Worm (Caenorhabditis elegans) whole organism, early embryonic: ENCODE results near the gene phlp-2.

Experiments
- F13C5.2 ChIP-seq: sonication (generic microtip); optimal IDR thresholded peaks from 2 replicates; lab custom pipeline; 2017; ENCODE audit warnings: mild to moderate bottlenecking, missing genetic modification characterization, inconsistent platforms, missing compliant biosample characterization
- ama-1 ChIP-seq: fragments of 150-350 bp; optimal IDR thresholded peaks from 2 replicates; lab custom pipeline; 2014
- ceh-36 ChIP-seq: sonication (generic microtip); optimal IDR thresholded peaks from 2 replicates; lab custom pipeline; 2016; ENCODE audit warnings: missing genetic modification characterization, inconsistent platforms, missing compliant biosample characterization
- ets-7 ChIP-seq: sonication (generic microtip); optimal IDR thresholded peaks from 2 replicates; lab custom pipeline; 2016; ENCODE audit warnings: missing genotype, missing genetic modification characterization, missing compliant biosample characterization
- flt-1 ChIP-seq: fragments of 200-800 bp; sonication (Bioruptor generic); IDR thresholded peaks from 2 replicates; pipeline ENCODE4 v1.3.6; 2022; ENCODE audit warnings: missing genetic modification characterization, missing compliant biosample characterization
- hmbx-1 ChIP-seq: sonication (generic microtip); optimal IDR thresholded peaks from 2 replicates; lab custom pipeline; 2016; ENCODE audit warnings: mild to moderate bottlenecking, missing genetic modification characterization, missing compliant biosample characterization
- hmg-4 ChIP-seq: fragments of 200-800 bp; sonication (Bioruptor generic); optimal IDR thresholded peaks from 2 replicates; lab custom pipeline; 2018; ENCODE audit warnings: mild to moderate bottlenecking, missing genetic modification characterization, missing compliant biosample characterization
- hnd-1 ChIP-seq: sonication (generic microtip); optimal IDR thresholded peaks from 2 replicates; lab custom pipeline; 2016; ENCODE audit warnings: missing genetic modification characterization, missing compliant biosample characterization
- pes-1 ChIP-seq: fragments of 200-800 bp; sonication (Bioruptor generic); IDR thresholded peaks from 2 replicates; pipeline ENCODE4 v1.3.6; 2022; ENCODE audit warnings: missing genetic modification reagents, missing genetic modification characterization, missing compliant biosample characterization
- sea-1 ChIP-seq: fragments of 200-800 bp; sonication (Bioruptor generic); conservative IDR thresholded peaks from 2 replicates; pipeline ENCODE4 v1.3.6; 2022; ENCODE audit warnings: missing genetic modification characterization, missing compliant biosample characterization
- tbx-11 ChIP-seq: fragments of 200-800 bp; sonication (Bioruptor generic); IDR thresholded peaks from 2 replicates; pipeline ENCODE4 v1.3.6; 2022; ENCODE audit warnings: missing genetic modification characterization, missing compliant biosample characterization
- tbx-37 ChIP-seq: fragments of 200-800 bp; sonication (Bioruptor generic); conservative IDR thresholded peaks from 2 replicates; pipeline ENCODE4 v1.3.6; 2022; ENCODE audit warnings: missing genetic modification reagents, missing genetic modification characterization, missing compliant biosample characterization
- tra-4 ChIP-seq: sonication (generic microtip); optimal IDR thresholded peaks from 2 replicates; lab custom pipeline; 2017; ENCODE audit warnings: missing genetic modification characterization, missing compliant biosample characterization

ce11 chrIII:4224722-4225121 is 15.4 kb downstream of the phlp-2 start:
- TF ChIP-seq pes-1 (GFP tag; lab: Robert Waterston, UW) (no peak), ama-1 (lab: Kevin White, UChicago) (no peak), tbx-37 (GFP tag; lab: Robert Waterston, UW) (no peak), sea-1 (GFP tag; lab: Robert Waterston, UW) (no peak), flt-1 (GFP tag; lab: Robert Waterston, UW) (no peak), ceh-36 (no peak), hmg-4 (GFP tag; lab: Kevin White, UChicago) (no peak), tra-4 (no peak), F13C5.2 (no peak), hnd-1 (tag; lab: Kevin White, UChicago) (no peak), ets-7 (tag; lab: Kevin White, UChicago) (no peak), tbx-11 (GFP tag; lab: Robert Waterston, UW) (no peak), hmbx-1 (tag; lab: Kevin White, UChicago) (no peak)
